Fruit fly (Drosophila melanogaster): ENCODE measurements around the gene BicD.

The BicD gene

dm6 chr2L:17427929-17428456, 45.0 kb downstream of the BicD start:
- TF ChIP-seq tna (GFP tag; IDR thresholded peaks at IDR 0.05; ENCODE audit: partially characterized antibody) (no peak), CG11247 (GFP tag; IDR thresholded peaks at IDR 0.05) (peak; percentile 39; the same call in 1 of the 2 replicates), Poxn (GFP tag; IDR thresholded peaks at IDR 0.05) (no peak), CG11085 (GFP tag; IDR thresholded peaks at IDR 0.05) (no peak), ap (GFP tag; IDR thresholded peaks at IDR 0.05) (no peak), CG17359 (tag; optimal IDR thresholded peaks at IDR 0.05) (peak; percentile 15), CG32532 (GFP tag; IDR thresholded peaks at IDR 0.05) (peak; percentile 19; the same call in 1 of the 2 replicates), wek (GFP tag; optimal IDR thresholded peaks at IDR 0.05) (no peak), CG34224 (GFP tag; IDR thresholded peaks at IDR 0.05; ENCODE audit: partially characterized antibody) (no peak), CG9609 (GFP tag; optimal IDR thresholded peaks at IDR 0.05) (no peak), unc-4 (GFP tag; IDR thresholded peaks at IDR 0.05; ENCODE audit: partially characterized antibody) (no peak), CG8478 (optimal IDR thresholded peaks at IDR 0.05) (no peak), Tbp (GFP tag; optimal IDR thresholded peaks at IDR 0.05) (no peak), mld (GFP tag; IDR thresholded peaks at IDR 0.05; ENCODE audit: partially characterized antibody) (0 out of 3 replicates have a peak, but pooled peaks have one; percentile 26), PHDP (tag; optimal IDR thresholded peaks at IDR 0.05) (peak; percentile 21), gem (tag; optimal IDR thresholded peaks at IDR 0.05) (peak; percentile 7), slbo (GFP tag; IDR thresholded peaks at IDR 0.05) (peak; percentile 20; the same call in 1 of the 2 replicates), klu (GFP tag; IDR thresholded peaks at IDR 0.05) (no peak), nom (GFP tag; optimal IDR thresholded peaks at IDR 0.05) (peak; percentile 83), CG5180 (GFP tag; optimal IDR thresholded peaks at IDR 0.05) (peak; percentile 40), z (GFP tag; IDR thresholded peaks at IDR 0.05) (peak; percentile 33; the same call in 1 of the 3 replicates), hkb (optimal IDR thresholded peaks at IDR 0.05) (no peak), hkb (GFP tag; IDR thresholded peaks at IDR 0.05) (0 out of 2 replicates have a peak, but pooled peaks have one; percentile 27), CG14965 (GFP tag; optimal IDR thresholded peaks at IDR 0.05; ENCODE audit: borderline replicate concordance) (no peak), zen2 (GFP tag; IDR thresholded peaks at IDR 0.05; ENCODE audit: partially characterized antibody) (0 out of 3 replicates have a peak, but pooled peaks have one; percentile 45), NC2α (GFP tag; optimal IDR thresholded peaks at IDR 0.05) (no peak), Fer3 (tag; optimal IDR thresholded peaks at IDR 0.05) (no peak), CG12219 (GFP tag; optimal IDR thresholded peaks at IDR 0.05) (peak; percentile 21), Hr78 (GFP tag; optimal IDR thresholded peaks at IDR 0.05) (peak in 1 of 2 experiments; percentile 24), seq (GFP tag; IDR thresholded peaks at IDR 0.05) (no peak; the same call in 1 of the 2 replicates), CG1024 (GFP tag; IDR thresholded peaks at IDR 0.05) (0 out of 2 replicates have a peak, but pooled peaks have one; percentile 35), CG6765 (GFP tag; optimal IDR thresholded peaks at IDR 0.05) (no peak), lbe (GFP tag; optimal IDR thresholded peaks at IDR 0.05) (peak; percentile 42), Ada2b (GFP tag; IDR thresholded peaks at IDR 0.05) (0 out of 2 replicates have a peak, but pooled peaks have one; percentile 10), Blimp-1 (GFP tag; optimal IDR thresholded peaks at IDR 0.05) (peak; percentile 7), Dek (tag; optimal IDR thresholded peaks at IDR 0.05) (no peak), CG3407 (GFP tag; optimal IDR thresholded peaks at IDR 0.05) (peak; percentile 5), CG9437 (GFP tag; optimal IDR thresholded peaks at IDR 0.05) (peak; percentile 89), fd64A (GFP tag; optimal IDR thresholded peaks at IDR 0.05) (no peak), pita (GFP tag; optimal IDR thresholded peaks at IDR 0.05) (no peak), CG9932 (GFP tag; IDR thresholded peaks at IDR 0.05) (no peak), grau (tag; optimal IDR thresholded peaks at IDR 0.05) (peak; percentile 5), CG13424 (tag; optimal IDR thresholded peaks at IDR 0.05) (peak; percentile 3), otp (GFP tag; IDR thresholded peaks at IDR 0.05) (peak; percentile 40; the same call in 1 of the 3 replicates), Pdp1 (GFP tag; optimal IDR thresholded peaks at IDR 0.05) (peak in 1 of 2 experiments; percentile 53), CG18262 (tag; optimal IDR thresholded peaks at IDR 0.05) (no peak), CG11093 (GFP tag; IDR thresholded peaks at IDR 0.05) (0 out of 3 replicates have a peak, but pooled peaks have one; percentile 12), CG31441 (GFP tag; IDR thresholded peaks at IDR 0.05) (no peak), Med (GFP tag) (peak; percentile 76)

Measured in whole organism, embryonic.